Fruit fly (Drosophila melanogaster) whole organism: Measurements from ENCODE around the gene mRpS31.

Experiments
- CG8478 ChIP-seq: fragments of >200 bp; optimal IDR thresholded peaks from 2 replicates; lab custom pipeline; 2018; ENCODE audit warnings: inconsistent platforms
- Dll ChIP-seq: fragments of >200 bp; optimal IDR thresholded peaks from 2 replicates; lab custom pipeline; 2017

DNA sequence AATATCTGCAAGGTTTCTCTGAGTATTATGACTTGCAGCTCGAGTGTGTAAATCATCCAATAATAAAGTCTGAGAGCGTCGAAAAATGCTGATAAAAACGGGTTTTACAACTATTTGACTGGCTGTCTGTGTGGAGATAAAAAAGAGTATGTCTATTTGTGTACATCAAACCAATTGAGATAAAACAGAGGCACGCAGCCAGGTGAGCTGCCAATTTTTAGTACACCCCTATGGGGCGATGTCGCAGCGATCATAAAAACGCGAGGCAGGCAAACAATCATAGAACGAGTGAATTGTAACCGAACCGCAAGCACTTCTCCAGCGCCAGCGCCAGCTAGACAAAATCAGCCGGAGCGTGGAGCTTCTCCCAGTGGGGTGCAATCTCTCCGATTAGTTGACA lies 25.1 kb upstream of the mRpS31 start, which contains the start of gene CG17027:
- TF ChIP-seq Dll (lab: Kevin White, UChicago) = no peak
- no peak for TF ChIP-seq CG8478 (lab: Kevin White, UChicago)
